Fruit fly (Drosophila melanogaster): Measurements from ENCODE around the gene spidey.

The spidey gene

dm6 chrX:7892539-7892899 lies 16.2 kb upstream of the spidey start:
- TF ChIP-seq Snoo (tag; optimal IDR thresholded peaks at IDR 0.05) (peak; percentile 44), Pif1A (GFP tag; optimal IDR thresholded peaks at IDR 0.05) (peak; percentile 63), gl (tag; optimal IDR thresholded peaks at IDR 0.05) (no peak), rn (GFP tag; IDR thresholded peaks at IDR 0.05) (no peak), CG9948 (tag; optimal IDR thresholded peaks at IDR 0.05) (peak; percentile 56), CG34367 (tag; optimal IDR thresholded peaks at IDR 0.05) (peak; percentile 33), CG4496 (GFP tag; IDR thresholded peaks at IDR 0.05) (peak; percentile 58; the same call in 2 of the 3 replicates), EcR (GFP tag; optimal IDR thresholded peaks at IDR 0.05) (no peak), CG15710 (tag; optimal IDR thresholded peaks at IDR 0.05) (peak; percentile 65), CG17806 (tag; optimal IDR thresholded peaks at IDR 0.05) (peak; percentile 47), CG32121 (GFP tag; IDR thresholded peaks at IDR 0.05) (no peak), CG8301 (tag; optimal IDR thresholded peaks at IDR 0.05) (peak; percentile 54), Pif1B (GFP tag; optimal IDR thresholded peaks at IDR 0.05) (no peak), CG8159 (tag; optimal IDR thresholded peaks at IDR 0.05) (peak; percentile 58), Ets98B (GFP tag; IDR thresholded peaks at IDR 0.05) (0 out of 2 replicates have a peak, but pooled peaks have one; percentile 7), D1 (tag; optimal IDR thresholded peaks at IDR 0.05) (no peak), CG13204 (GFP tag; optimal IDR thresholded peaks at IDR 0.05) (no peak), CG12605 (GFP tag; IDR thresholded peaks at IDR 0.05) (no peak), CG14655 (GFP tag; optimal IDR thresholded peaks at IDR 0.05) (peak; percentile 77), fd96Ca (GFP tag; IDR thresholded peaks at IDR 0.05) (no peak), CG10348 (GFP tag; IDR thresholded peaks at IDR 0.05) (no peak)

dm6 chrX:7893411-7894122 lies 15.2 kb upstream of the spidey start, which contains the start of the genes CG45089, ND-MNLL and p115:
Gene CG45089, minus strand, starts transcription at chrX:7893798.
Gene ND-MNLL, minus strand, starts transcription at chrX:7893798.
Gene p115, plus strand, starts transcription at chrX:7894031.
- TF ChIP-seq Pif1B (GFP tag; optimal IDR thresholded peaks at IDR 0.05) = peak; percentile 32
- peak; percentile 38 for TF ChIP-seq CG15710 (tag; optimal IDR thresholded peaks at IDR 0.05)
- no peak for TF ChIP-seq gl (tag; optimal IDR thresholded peaks at IDR 0.05)
- no peak for TF ChIP-seq EcR (GFP tag; optimal IDR thresholded peaks at IDR 0.05)
- TF ChIP-seq CG8159 (tag; optimal IDR thresholded peaks at IDR 0.05) = peak; percentile 40
- peak; percentile 17; the same call in 1 of the 2 replicates for TF ChIP-seq Ets98B (GFP tag; IDR thresholded peaks at IDR 0.05)
- TF ChIP-seq D1 (tag; optimal IDR thresholded peaks at IDR 0.05) = no peak
- peak; percentile 10 for TF ChIP-seq Snoo (tag; optimal IDR thresholded peaks at IDR 0.05)
- no peak for TF ChIP-seq CG10348 (GFP tag; IDR thresholded peaks at IDR 0.05)
- no peak; the same call in 2 of the 3 replicates for TF ChIP-seq fd96Ca (GFP tag; IDR thresholded peaks at IDR 0.05)
- no peak for TF ChIP-seq CG14655 (GFP tag; optimal IDR thresholded peaks at IDR 0.05)
- peak; percentile 46 for TF ChIP-seq Pif1A (GFP tag; optimal IDR thresholded peaks at IDR 0.05)
- TF ChIP-seq CG17806 (tag; optimal IDR thresholded peaks at IDR 0.05) = peak; percentile 21
- TF ChIP-seq rn (GFP tag; IDR thresholded peaks at IDR 0.05) = no peak
- no peak for TF ChIP-seq CG8301 (tag; optimal IDR thresholded peaks at IDR 0.05)
- no peak for TF ChIP-seq CG12605 (GFP tag; IDR thresholded peaks at IDR 0.05)
- TF ChIP-seq CG4496 (GFP tag; IDR thresholded peaks at IDR 0.05) = 0 out of 3 replicates have a peak, but pooled peaks have one; percentile 26
- no peak for TF ChIP-seq CG13204 (GFP tag; optimal IDR thresholded peaks at IDR 0.05)
- peak; percentile 20 for TF ChIP-seq CG9948 (tag; optimal IDR thresholded peaks at IDR 0.05)
- peak; percentile 48; the same call in 1 of the 2 replicates for TF ChIP-seq CG32121 (GFP tag; IDR thresholded peaks at IDR 0.05)
- TF ChIP-seq CG34367 (tag; optimal IDR thresholded peaks at IDR 0.05) = no peak

dm6 chrX:7900659-7901058 lies 8.1 kb upstream of the spidey start:
- TF ChIP-seq CG8301 (tag; optimal IDR thresholded peaks at IDR 0.05) (no peak), Ets98B (GFP tag; IDR thresholded peaks at IDR 0.05) (no peak), CG14655 (GFP tag; optimal IDR thresholded peaks at IDR 0.05) (no peak), EcR (GFP tag; optimal IDR thresholded peaks at IDR 0.05) (no peak), Pif1A (GFP tag; optimal IDR thresholded peaks at IDR 0.05) (no peak), rn (GFP tag; IDR thresholded peaks at IDR 0.05) (no peak), CG4496 (GFP tag; IDR thresholded peaks at IDR 0.05) (no peak)

dm6 chrX:7901153-7902038 lies 7.3 kb upstream of the spidey start, which contains the start of the genes RpS6 and bys:
Gene RpS6, minus strand, starts transcription at chrX:7901331.
Gene bys, plus strand, starts transcription at chrX:7901880.
- TF ChIP-seq CG15710 (tag; optimal IDR thresholded peaks at IDR 0.05) (peak; percentile 16), CG34367 (tag; optimal IDR thresholded peaks at IDR 0.05) (peak; percentile 24), CG9948 (tag; optimal IDR thresholded peaks at IDR 0.05) (peak; percentile 28), CG8159 (tag; optimal IDR thresholded peaks at IDR 0.05) (peak; percentile 16), CG4496 (GFP tag; IDR thresholded peaks at IDR 0.05) (peak; percentile 66), Snoo (tag; optimal IDR thresholded peaks at IDR 0.05) (peak; percentile 60), Pif1A (GFP tag; optimal IDR thresholded peaks at IDR 0.05) (peak; percentile 61), CG32121 (GFP tag; IDR thresholded peaks at IDR 0.05) (no peak), CG8301 (tag; optimal IDR thresholded peaks at IDR 0.05) (no peak), CG14655 (GFP tag; optimal IDR thresholded peaks at IDR 0.05) (no peak), Ets98B (GFP tag; IDR thresholded peaks at IDR 0.05) (peak; percentile 38), CG12605 (GFP tag; IDR thresholded peaks at IDR 0.05) (peak; percentile 44; the same call in 1 of the 2 replicates), fd96Ca (GFP tag; IDR thresholded peaks at IDR 0.05) (peak; percentile 58; the same call in 1 of the 3 replicates), EcR (GFP tag; optimal IDR thresholded peaks at IDR 0.05) (no peak)

- TF ChIP-seq CG13204 (GFP tag; optimal IDR thresholded peaks at IDR 0.05) (no peak), Ets98B (GFP tag; IDR thresholded peaks at IDR 0.05) (no peak), fd96Ca (GFP tag; IDR thresholded peaks at IDR 0.05) (no peak), CG17806 (tag; optimal IDR thresholded peaks at IDR 0.05) (no peak), CG32121 (GFP tag; IDR thresholded peaks at IDR 0.05) (no peak), CG34367 (tag; optimal IDR thresholded peaks at IDR 0.05) (no peak)
These were observed 298 bp downstream of the spidey start for dm6 chrX:7909069-7909389.

Data from whole organism, pupa.